Fruit fly (Drosophila melanogaster) whole organism, embryonic: ENCODE measurements around the gene CG14357.

ENCODE experiments used
- Adf1 ChIP-seq: fragments of 200-800 bp; sonication (Bioruptor generic); IDR thresholded peaks from 2 replicates; pipeline ENCODE4 v1.3.6; 2022; ENCODE audit warnings: missing biosample characterization, missing genetic modification characterization
- Aef1 ChIP-seq: fragments of 200-800 bp; sonication (Bioruptor generic); IDR thresholded peaks from 3 replicates; pipeline ENCODE4 v1.3.6; 2022; ENCODE audit warnings: missing biosample characterization, missing genetic modification characterization
- CG1024 ChIP-seq: fragments of 200-800 bp; sonication (Bioruptor generic); IDR thresholded peaks from 2 replicates; pipeline ENCODE4 v1.3.6; 2022; ENCODE audit warnings: missing biosample characterization, missing genetic modification characterization
- CG12769 ChIP-seq: fragments of 200-800 bp; sonication (Bioruptor generic); optimal IDR thresholded peaks from 2 replicates; lab custom pipeline; 2019; ENCODE audit warnings: missing biosample characterization, mild to moderate bottlenecking, missing genetic modification characterization, moderate library complexity
- CG14050 ChIP-seq: fragments of 200-800 bp; sonication (Bioruptor generic); IDR thresholded peaks from 3 replicates; pipeline ENCODE4 v1.3.6; 2022; ENCODE audit warnings: missing biosample characterization, missing genetic modification characterization
- CG14441 ChIP-seq: fragments of 200-800 bp; sonication (Bioruptor generic); IDR thresholded peaks from 2 replicates; pipeline ENCODE4 v1.3.6; 2022; ENCODE audit warnings: missing biosample characterization, missing genetic modification characterization
- CG14860 ChIP-seq: fragments of 200-800 bp; sonication (Bioruptor generic); IDR thresholded peaks from 3 replicates; pipeline ENCODE4 v1.3.6; 2022; ENCODE audit warnings: missing biosample characterization, missing genetic modification characterization; ENCODE audit not compliant: partially characterized antibody
- CG17802 ChIP-seq: fragments of 200-800 bp; sonication (Bioruptor generic); optimal IDR thresholded peaks from 2 replicates; lab custom pipeline; 2018; ENCODE audit warnings: missing biosample characterization, mild to moderate bottlenecking, missing genetic modification characterization, moderate library complexity
- CG18599 ChIP-seq: fragments of 200-800 bp; sonication (Bioruptor generic); optimal IDR thresholded peaks from 3 replicates; lab custom pipeline; 2017; ENCODE audit warnings: missing biosample characterization, missing genetic modification characterization, mild to moderate bottlenecking, moderate library complexity, missing genetic modification reagents
- CG2129 ChIP-seq: fragments of 200-800 bp; sonication (Bioruptor generic); IDR thresholded peaks from 2 replicates; pipeline ENCODE4 v1.3.6; 2022; ENCODE audit warnings: missing biosample characterization, missing genetic modification characterization; ENCODE audit not compliant: partially characterized antibody
- CG30020 ChIP-seq: fragments of 200-800 bp; optimal IDR thresholded peaks from 2 replicates; lab custom pipeline; 2019; ENCODE audit warnings: missing biosample characterization, mild to moderate bottlenecking, missing genetic modification characterization, moderate library complexity
- CG3407 ChIP-seq: fragments of 200-800 bp; sonication (Bioruptor generic); optimal IDR thresholded peaks from 2 replicates; lab custom pipeline; 2018; ENCODE audit warnings: missing biosample characterization, mild to moderate bottlenecking, missing genetic modification characterization
- CG4707 ChIP-seq: fragments of 200-800 bp; sonication (Bioruptor generic); optimal IDR thresholded peaks from 2 replicates; lab custom pipeline; 2018; ENCODE audit warnings: missing biosample characterization, mild to moderate bottlenecking, missing genetic modification characterization, moderate library complexity
- CG6272 ChIP-seq: fragments of 200-800 bp; sonication (Bioruptor generic); IDR thresholded peaks from 2 replicates; pipeline ENCODE4 v1.3.6; 2022; ENCODE audit warnings: missing biosample characterization, missing genetic modification characterization
- CG8924 ChIP-seq: fragments of 200-800 bp; optimal IDR thresholded peaks from 3 replicates; lab custom pipeline; 2019; ENCODE audit warnings: missing biosample characterization, mild to moderate bottlenecking, missing genetic modification characterization, moderate library complexity
- CG9817 ChIP-seq: fragments of 200-800 bp; sonication (Bioruptor generic); optimal IDR thresholded peaks from 2 replicates; lab custom pipeline; 2018; ENCODE audit warnings: missing biosample characterization, mild to moderate bottlenecking, missing genetic modification characterization, moderate library complexity
- Elba2 ChIP-seq: fragments of 200-800 bp; sonication (Bioruptor generic); optimal IDR thresholded peaks from 3 replicates; lab custom pipeline; 2016; ENCODE audit warnings: missing biosample characterization, missing genetic modification characterization
- Fer3 ChIP-seq: fragments of 200-800 bp; sonication (Bioruptor generic); optimal IDR thresholded peaks from 2 replicates; lab custom pipeline; 2018; ENCODE audit warnings: missing biosample characterization, mild to moderate bottlenecking, missing genetic modification characterization, moderate library complexity
- Gsc ChIP-seq: fragments of 200-800 bp; sonication (Bioruptor generic); IDR thresholded peaks from 2 replicates; pipeline ENCODE4 v1.3.6; 2022; ENCODE audit warnings: missing biosample characterization, missing genetic modification characterization
- H2.0 ChIP-seq: fragments of 200-800 bp; sonication (Bioruptor generic); IDR thresholded peaks from 2 replicates; pipeline ENCODE4 v1.3.6; 2022; ENCODE audit warnings: missing biosample characterization, missing genetic modification characterization
- Hr3 ChIP-seq: fragments of 200-800 bp; sonication (Bioruptor generic); optimal IDR thresholded peaks from 3 replicates; lab custom pipeline; 2016; ENCODE audit warnings: missing biosample characterization, missing genetic modification characterization
- Hsf ChIP-seq: fragments of 200-800 bp; sonication (Bioruptor generic); optimal IDR thresholded peaks from 3 replicates; lab custom pipeline; 2016; ENCODE audit warnings: missing biosample characterization, missing genetic modification characterization
- Lpt ChIP-seq: fragments of >200 bp; optimal IDR thresholded peaks from 2 replicates; lab custom pipeline; 2018; ENCODE audit warnings: missing biosample characterization, missing genetic modification characterization
- NfI ChIP-seq: fragments of 200-800 bp; sonication (Bioruptor generic); optimal IDR thresholded peaks from 3 replicates; lab custom pipeline; 2018; ENCODE audit warnings: missing biosample characterization, mild to moderate bottlenecking, missing genetic modification characterization, moderate library complexity
- Pdp1 ChIP-seq, 2 experiments: fragments of 200-800 bp; sonication (Bioruptor generic); optimal IDR thresholded peaks; 3 replicates each; lab custom pipeline; 2016; ENCODE audit warnings: missing biosample characterization in 2 of 2, missing genetic modification characterization in 2 of 2, mild to moderate bottlenecking in 1 of 2, moderate library complexity in 1 of 2
- Poxn ChIP-seq: fragments of 200-800 bp; sonication (Bioruptor generic); IDR thresholded peaks from 2 replicates; pipeline ENCODE4 v1.3.6; 2022; ENCODE audit warnings: missing biosample characterization, missing genetic modification characterization
- Rx ChIP-seq: fragments of 200-800 bp; sonication (Bioruptor generic); IDR thresholded peaks from 2 replicates; pipeline ENCODE4 v1.3.6; 2022; ENCODE audit warnings: missing biosample characterization, missing genetic modification characterization
- Xrp1 ChIP-seq: fragments of 200-800 bp; sonication (Bioruptor generic); IDR thresholded peaks from 2 replicates; pipeline ENCODE4 v1.3.6; 2022; ENCODE audit warnings: missing biosample characterization, missing genetic modification characterization
- amos ChIP-seq: fragments of 200-800 bp; sonication (Bioruptor generic); IDR thresholded peaks from 2 replicates; pipeline ENCODE4 v1.3.6; 2022; ENCODE audit warnings: missing biosample characterization, missing genetic modification characterization; ENCODE audit not compliant: partially characterized antibody
- ap ChIP-seq: fragments of 200-800 bp; sonication (Bioruptor generic); IDR thresholded peaks from 2 replicates; pipeline ENCODE4 v1.3.6; 2022; ENCODE audit warnings: missing biosample characterization, missing genetic modification characterization
- ci ChIP-seq: fragments of 200-800 bp; sonication (Bioruptor generic); IDR thresholded peaks from 3 replicates; pipeline ENCODE4 v1.3.6; 2022; ENCODE audit warnings: missing biosample characterization, missing genetic modification characterization
- crc ChIP-seq: fragments of 200-800 bp; sonication (Bioruptor generic); optimal IDR thresholded peaks from 2 replicates; lab custom pipeline; 2016; ENCODE audit warnings: missing biosample characterization, missing genetic modification characterization
- crp ChIP-seq, 2 experiments: fragments of 200-800 bp; sonication (Bioruptor generic); optimal IDR thresholded peaks; 2 replicates in 1 of 2; 3 replicates in 1 of 2; lab custom pipeline; 2017; ENCODE audit warnings: missing biosample characterization in 2 of 2, missing genetic modification characterization in 2 of 2, mild to moderate bottlenecking in 1 of 2, moderate library complexity in 1 of 2
- disco-r ChIP-seq: fragments of 200-800 bp; sonication (Bioruptor generic); optimal IDR thresholded peaks from 2 replicates; lab custom pipeline; 2016; ENCODE audit warnings: missing biosample characterization, missing genetic modification characterization
- dmrt11E ChIP-seq: fragments of 200-800 bp; sonication (Bioruptor generic); optimal IDR thresholded peaks from 3 replicates; lab custom pipeline; 2018; ENCODE audit warnings: missing biosample characterization, mild to moderate bottlenecking, missing genetic modification characterization, moderate library complexity
- ems ChIP-seq: fragments of 200-800 bp; sonication (Bioruptor generic); optimal IDR thresholded peaks from 3 replicates; lab custom pipeline; 2016; ENCODE audit warnings: missing biosample characterization, missing genetic modification characterization
- gem ChIP-seq: fragments of 200-800 bp; sonication (Bioruptor generic); optimal IDR thresholded peaks from 2 replicates; lab custom pipeline; 2019; ENCODE audit warnings: missing biosample characterization, mild to moderate bottlenecking, missing genetic modification characterization, moderate library complexity
- grn ChIP-seq: fragments of 200-800 bp; sonication (Bioruptor generic); optimal IDR thresholded peaks from 3 replicates; lab custom pipeline; 2017; ENCODE audit warnings: missing biosample characterization, missing genetic modification characterization
- gsb-n ChIP-seq: fragments of 200-800 bp; sonication (Bioruptor generic); optimal IDR thresholded peaks from 3 replicates; lab custom pipeline; 2018; ENCODE audit warnings: missing biosample characterization, mild to moderate bottlenecking, missing genetic modification characterization
- hth ChIP-seq: fragments of >200 bp; optimal IDR thresholded peaks from 2 replicates; lab custom pipeline; 2017; ENCODE audit warnings: inconsistent platforms
- jigr1 ChIP-seq: fragments of 200-800 bp; sonication (Bioruptor generic); IDR thresholded peaks from 3 replicates; pipeline ENCODE4 v1.3.6; 2022; ENCODE audit warnings: missing biosample characterization, missing genetic modification characterization
- jumu ChIP-seq: fragments of 200-800 bp; sonication (Bioruptor generic); optimal IDR thresholded peaks from 3 replicates; lab custom pipeline; 2016; ENCODE audit warnings: missing biosample characterization, missing genetic modification characterization
- maf-S ChIP-seq: fragments of 200-800 bp; sonication (Bioruptor generic); optimal IDR thresholded peaks from 2 replicates; lab custom pipeline; 2016; ENCODE audit warnings: missing biosample characterization, missing genetic modification characterization
- peb ChIP-seq: fragments of 200-800 bp; sonication (Bioruptor generic); IDR thresholded peaks from 2 replicates; pipeline ENCODE4 v1.3.6; 2022; ENCODE audit warnings: missing biosample characterization, missing genetic modification characterization
- pho ChIP-seq: fragments of 200-800 bp; sonication (Bioruptor generic); optimal IDR thresholded peaks from 2 replicates; lab custom pipeline; 2016; ENCODE audit warnings: missing biosample characterization, missing genetic modification characterization
- prd ChIP-seq, 3 experiments: fragments of >200 bp in 2 of 3; fragments of 200-800 bp in 1 of 3; sonication (Bioruptor generic) in 1 of 3; optimal IDR thresholded peaks in 2 of 3; IDR thresholded peaks in 1 of 3; 2 replicates in 2 of 3; 3 replicates in 1 of 3; pipeline versions ENCODE4 v1.3.6 to Lab custom; 2017 to 2022; ENCODE audit warnings: missing biosample characterization in 1 of 3, missing genetic modification characterization in 1 of 3
- rib ChIP-seq: fragments of 200-800 bp; sonication (Bioruptor generic); IDR thresholded peaks from 2 replicates; pipeline ENCODE4 v1.3.6; 2022; ENCODE audit warnings: missing biosample characterization, missing genetic modification characterization
- ro ChIP-seq: fragments of 200-800 bp; sonication (Bioruptor generic); IDR thresholded peaks from 2 replicates; pipeline ENCODE4 v1.3.6; 2022; ENCODE audit warnings: missing biosample characterization, missing genetic modification characterization
- seq ChIP-seq: fragments of 200-800 bp; sonication (Bioruptor generic); IDR thresholded peaks from 2 replicates; pipeline ENCODE4 v1.3.6; 2022; ENCODE audit warnings: missing biosample characterization, missing genetic modification characterization
- sima ChIP-seq: fragments of 200-800 bp; sonication (Bioruptor generic); optimal IDR thresholded peaks from 2 replicates; lab custom pipeline; 2016; ENCODE audit warnings: missing biosample characterization, missing genetic modification characterization
- vfl ChIP-seq: fragments of 200-800 bp; sonication (Bioruptor generic); optimal IDR thresholded peaks from 2 replicates; lab custom pipeline; 2016; ENCODE audit warnings: missing biosample characterization, missing genetic modification characterization

The CG14357 gene

dm6 chr3R:14098527-14099109 lies 13.3 kb downstream of the CG14357 start (continued):
- no peak for TF ChIP-seq jigr1 (GFP tag; lab: Robert Waterston, UW)
- no peak for TF ChIP-seq CG14050 (GFP tag; lab: Robert Waterston, UW)
- no peak for TF ChIP-seq CG3407 (GFP tag; lab: Kevin White, UChicago)
- no peak for TF ChIP-seq jumu (GFP tag; lab: Kevin White, UChicago)
- no peak for TF ChIP-seq vfl (GFP tag; lab: Kevin White, UChicago)
- no peak for TF ChIP-seq NfI (GFP tag; lab: Kevin White, UChicago)
- no peak for TF ChIP-seq CG30020 (tag; lab: Kevin White, UChicago)
- no peak; the same call in 1 of the 2 replicates for TF ChIP-seq H2.0
- TF ChIP-seq CG6272 (GFP tag; lab: Robert Waterston, UW): no peak
- TF ChIP-seq Xrp1: no peak
- TF ChIP-seq CG14860 (GFP tag; lab: Robert Waterston, UW): no peak
- no peak for TF ChIP-seq CG2129
- TF ChIP-seq pho (GFP tag; lab: Kevin White, UChicago): no peak
- TF ChIP-seq seq (GFP tag; lab: Robert Waterston, UW): no peak
- TF ChIP-seq CG8924 (tag; lab: Kevin White, UChicago): peak; percentile 38
- no peak for TF ChIP-seq CG9817 (tag; lab: Kevin White, UChicago)
- TF ChIP-seq Gsc (GFP tag; lab: Robert Waterston, UW): no peak
- no peak for TF ChIP-seq crc (GFP tag; lab: Kevin White, UChicago)
- TF ChIP-seq sima: no peak
- TF ChIP-seq ro (GFP tag; lab: Robert Waterston, UW): no peak
- no peak for TF ChIP-seq gsb-n
- no peak for TF ChIP-seq Adf1
- no peak for TF ChIP-seq hth (lab: Kevin White, UChicago)
- no peak for TF ChIP-seq Hsf (GFP tag; lab: Kevin White, UChicago)
- no peak for TF ChIP-seq Fer3 (tag; lab: Kevin White, UChicago)
- TF ChIP-seq rib: no peak
- no peak for TF ChIP-seq Rx (GFP tag; lab: Robert Waterston, UW)
- no peak for TF ChIP-seq maf-S (GFP tag; lab: Kevin White, UChicago)
- no peak for TF ChIP-seq Lpt (GFP tag; lab: Kevin White, UChicago)
- TF ChIP-seq peb (GFP tag; lab: Robert Waterston, UW): no peak
- no peak for TF ChIP-seq CG1024
- TF ChIP-seq ems (GFP tag; lab: Kevin White, UChicago): no peak
- no peak for TF ChIP-seq Aef1 (GFP tag; lab: Robert Waterston, UW)
- no peak for TF ChIP-seq Elba2 (GFP tag; lab: Kevin White, UChicago)
- TF ChIP-seq ap (GFP tag; lab: Robert Waterston, UW): no peak
- peak; percentile 60; the same call in 2 of the 3 replicates for TF ChIP-seq ci
- TF ChIP-seq gem: peak; percentile 52
- TF ChIP-seq grn (GFP tag; lab: Kevin White, UChicago): no peak
- TF ChIP-seq CG4707 (GFP tag; lab: Kevin White, UChicago): no peak
- TF ChIP-seq prd (optimal IDR thresholded peaks at IDR 0.05; lab: Kevin White, UChicago): no peak
- TF ChIP-seq prd (GFP tag; IDR thresholded peaks at IDR 0.05; lab: Robert Waterston, UW): no peak
- TF ChIP-seq CG17802 (tag; lab: Kevin White, UChicago): no peak
- 0 out of 2 replicates have a peak, but pooled peaks have one; percentile 23 for TF ChIP-seq CG14441 (GFP tag; lab: Robert Waterston, UW)
- peak; percentile 8 for TF ChIP-seq CG18599 (GFP tag; lab: Kevin White, UChicago)
- no peak for TF ChIP-seq dmrt11E (tag; lab: Kevin White, UChicago)
- TF ChIP-seq amos (GFP tag; lab: Robert Waterston, UW): no peak
- no peak for TF ChIP-seq disco-r (GFP tag; lab: Kevin White, UChicago)
- peak; percentile 43 for TF ChIP-seq CG12769
- TF ChIP-seq Hr3 (GFP tag; lab: Kevin White, UChicago): no peak
- TF ChIP-seq crp (GFP tag; optimal IDR thresholded peaks at IDR 0.05; lab: Kevin White, UChicago): no peak
- TF ChIP-seq Poxn (GFP tag; lab: Robert Waterston, UW): no peak
- no peak for TF ChIP-seq Pdp1 (GFP tag; optimal IDR thresholded peaks at IDR 0.05; lab: Kevin White, UChicago)
